Fruit fly (Drosophila melanogaster) whole organism, embryonic: ENCODE results near the gene Spn28Dc.
A peak's percentile ranks its signal among the peaks of the same experiment; 100 is the strongest.

Experiments
- Awh ChIP-seq: fragments of 200-800 bp; sonication (Bioruptor generic); IDR thresholded peaks from 2 replicates; pipeline ENCODE4, ENCODE4 v1.3.6; 2022; ENCODE audit warnings: missing biosample characterization, missing genetic modification characterization
- Bgb ChIP-seq: fragments of 200-800 bp; sonication (Bioruptor generic); IDR thresholded peaks from 2 replicates; pipeline ENCODE4 v1.3.6; 2022; ENCODE audit warnings: missing biosample characterization, missing genetic modification characterization; ENCODE audit not compliant: partially characterized antibody
- BtbVII ChIP-seq: fragments of 200-800 bp; sonication (Bioruptor generic); optimal IDR thresholded peaks from 3 replicates; lab custom pipeline; 2017; ENCODE audit warnings: missing biosample characterization, mild to moderate bottlenecking, missing genetic modification characterization
- CG10267 ChIP-seq: fragments of 200-800 bp; sonication (Bioruptor generic); optimal IDR thresholded peaks from 2 replicates; lab custom pipeline; 2018; ENCODE audit warnings: missing biosample characterization, mild to moderate bottlenecking, missing genetic modification characterization, moderate library complexity
- CG11695 ChIP-seq: fragments of 200-800 bp; sonication (Bioruptor generic); IDR thresholded peaks from 3 replicates; pipeline ENCODE4 v1.3.6; 2022; ENCODE audit warnings: missing biosample characterization, missing genetic modification characterization
- CG13296 ChIP-seq: fragments of 200-800 bp; sonication (Bioruptor generic); optimal IDR thresholded peaks from 3 replicates; lab custom pipeline; 2018; ENCODE audit warnings: missing biosample characterization, mild to moderate bottlenecking, missing genetic modification characterization
- CG15479 ChIP-seq: fragments of 200-800 bp; sonication (Bioruptor generic); optimal IDR thresholded peaks from 3 replicates; lab custom pipeline; 2019; ENCODE audit warnings: missing biosample characterization, mild to moderate bottlenecking, missing genetic modification characterization, moderate library complexity
- CG16813 ChIP-seq: fragments of 200-800 bp; sonication (Bioruptor generic); IDR thresholded peaks from 3 replicates; pipeline ENCODE4 v1.3.6; 2022; ENCODE audit warnings: missing biosample characterization, missing genetic modification characterization; ENCODE audit not compliant: partially characterized antibody
- CG17361 ChIP-seq: fragments of 200-800 bp; sonication (Bioruptor generic); IDR thresholded peaks from 3 replicates; pipeline ENCODE4 v1.3.6; 2022; ENCODE audit warnings: missing biosample characterization, missing genetic modification characterization
- CG2129 ChIP-seq: fragments of 200-800 bp; sonication (Bioruptor generic); IDR thresholded peaks from 2 replicates; pipeline ENCODE4 v1.3.6; 2022; ENCODE audit warnings: missing biosample characterization, missing genetic modification characterization; ENCODE audit not compliant: partially characterized antibody
- CG2889 ChIP-seq: fragments of 200-800 bp; sonication (Bioruptor generic); IDR thresholded peaks from 3 replicates; pipeline ENCODE4 v1.3.6; 2022; ENCODE audit warnings: missing biosample characterization, missing genetic modification characterization
- CG3281 ChIP-seq: fragments of 200-800 bp; sonication (Bioruptor generic); optimal IDR thresholded peaks from 3 replicates; lab custom pipeline; 2017; ENCODE audit warnings: missing biosample characterization, mild to moderate bottlenecking, missing genetic modification characterization
- CG34376 ChIP-seq: fragments of 200-800 bp; sonication (Bioruptor generic); optimal IDR thresholded peaks from 2 replicates; lab custom pipeline; 2018; ENCODE audit warnings: missing biosample characterization, mild to moderate bottlenecking, missing genetic modification characterization
- CG43689 ChIP-seq: fragments of 200-800 bp; sonication (Bioruptor generic); IDR thresholded peaks from 2 replicates; pipeline ENCODE4 v1.3.6; 2022; ENCODE audit warnings: missing biosample characterization, missing genetic modification characterization
- CG4820 ChIP-seq: fragments of 200-800 bp; sonication (Bioruptor generic); optimal IDR thresholded peaks from 3 replicates; lab custom pipeline; 2016; ENCODE audit warnings: missing biosample characterization, missing genetic modification characterization
- CG4854 ChIP-seq: fragments of 200-800 bp; sonication (Bioruptor generic); optimal IDR thresholded peaks from 2 replicates; lab custom pipeline; 2016; ENCODE audit warnings: missing biosample characterization, missing genetic modification characterization, inconsistent platforms
- CG6791 ChIP-seq: fragments of 200-800 bp; sonication (Bioruptor generic); IDR thresholded peaks from 3 replicates; pipeline ENCODE4 v1.3.6; 2022; ENCODE audit warnings: missing biosample characterization, missing genetic modification characterization; ENCODE audit not compliant: partially characterized antibody
- CG8359 ChIP-seq: fragments of 200-800 bp; sonication (Bioruptor generic); optimal IDR thresholded peaks from 2 replicates; lab custom pipeline; 2017; ENCODE audit warnings: missing biosample characterization, mild to moderate bottlenecking, missing genetic modification characterization, borderline replicate concordance
- CG9797 ChIP-seq: fragments of 200-800 bp; sonication (Bioruptor generic); optimal IDR thresholded peaks from 3 replicates; lab custom pipeline; 2018; ENCODE audit warnings: missing biosample characterization, mild to moderate bottlenecking, missing genetic modification characterization
- CTCF ChIP-seq: fragments of 200-800 bp; sonication (Bioruptor generic); optimal IDR thresholded peaks from 2 replicates; lab custom pipeline; 2017; ENCODE audit warnings: missing biosample characterization, mild to moderate bottlenecking, missing genetic modification characterization, moderate library complexity
- Camta ChIP-seq: fragments of 200-800 bp; sonication (Bioruptor generic); optimal IDR thresholded peaks from 2 replicates; lab custom pipeline; 2016; ENCODE audit warnings: missing biosample characterization, missing genetic modification characterization
- CoRest ChIP-seq: fragments of 200-800 bp; sonication (Bioruptor generic); optimal IDR thresholded peaks from 3 replicates; lab custom pipeline; 2018; ENCODE audit warnings: missing biosample characterization, mild to moderate bottlenecking, missing genetic modification characterization, moderate library complexity
- Doc2 ChIP-seq: fragments of 200-800 bp; sonication (Bioruptor generic); IDR thresholded peaks from 2 replicates; pipeline ENCODE4 v1.3.6; 2022; ENCODE audit warnings: missing biosample characterization, missing genetic modification characterization
- Dref ChIP-seq: fragments of 200-800 bp; sonication (Bioruptor generic); IDR thresholded peaks from 2 replicates; pipeline ENCODE4 v1.3.6; 2022; ENCODE audit warnings: missing biosample characterization, missing genetic modification characterization
- MBD-R2 ChIP-seq: fragments of 200-800 bp; sonication (Bioruptor generic); IDR thresholded peaks from 2 replicates; pipeline ENCODE4 v1.3.6; 2022; ENCODE audit warnings: missing biosample characterization, missing genetic modification characterization
- Mad ChIP-seq: fragments of 200-800 bp; sonication (Bioruptor generic); optimal IDR thresholded peaks from 2 replicates; lab custom pipeline; 2016; ENCODE audit warnings: missing biosample characterization, missing genetic modification characterization
- Neu2 ChIP-seq: fragments of 200-800 bp; sonication (Bioruptor generic); optimal IDR thresholded peaks from 3 replicates; lab custom pipeline; 2016; ENCODE audit warnings: missing biosample characterization, missing genetic modification characterization, borderline replicate concordance
- Nf-YC ChIP-seq: fragments of 200-800 bp; optimal IDR thresholded peaks from 3 replicates; lab custom pipeline; 2019; ENCODE audit warnings: missing biosample characterization, mild to moderate bottlenecking, missing genetic modification characterization, moderate library complexity
- Xbp1 ChIP-seq: fragments of 200-800 bp; sonication (Bioruptor generic); optimal IDR thresholded peaks from 3 replicates; lab custom pipeline; 2016; ENCODE audit warnings: missing biosample characterization, mild to moderate bottlenecking, missing genetic modification characterization
- YL-1 ChIP-seq: fragments of 200-800 bp; sonication (Bioruptor generic); optimal IDR thresholded peaks from 3 replicates; lab custom pipeline; 2017; ENCODE audit warnings: missing biosample characterization, mild to moderate bottlenecking, missing genetic modification characterization
- ase ChIP-seq: fragments of 200-800 bp; sonication (Bioruptor generic); IDR thresholded peaks from 3 replicates; pipeline ENCODE4 v1.3.6; 2022; ENCODE audit warnings: missing biosample characterization, missing genetic modification characterization
- cad ChIP-seq: fragments of >200 bp; optimal IDR thresholded peaks from 2 replicates; lab custom pipeline; 2017; ENCODE audit warnings: missing biosample characterization, missing genetic modification characterization
- chif ChIP-seq, 2 experiments: fragments of 200-800 bp; sonication (Bioruptor generic); optimal IDR thresholded peaks; 3 replicates each; lab custom pipeline; 2016; ENCODE audit warnings: missing biosample characterization in 2 of 2, missing genetic modification characterization in 2 of 2
- fd3F ChIP-seq: fragments of 200-800 bp; sonication (Bioruptor generic); optimal IDR thresholded peaks from 2 replicates; lab custom pipeline; 2018; ENCODE audit warnings: missing biosample characterization, mild to moderate bottlenecking, missing genetic modification characterization, moderate library complexity
- ftz-f1 ChIP-seq: fragments of 200-800 bp; sonication (Bioruptor generic); optimal IDR thresholded peaks from 2 replicates; lab custom pipeline; 2016; ENCODE audit warnings: missing biosample characterization, missing genetic modification characterization
- gfzf ChIP-seq: fragments of 200-800 bp; sonication (Bioruptor generic); optimal IDR thresholded peaks from 2 replicates; lab custom pipeline; 2016; ENCODE audit warnings: missing biosample characterization, mild to moderate bottlenecking, missing genetic modification characterization, moderate library complexity
- kay ChIP-seq: fragments of 200-800 bp; sonication (Bioruptor generic); optimal IDR thresholded peaks from 2 replicates; lab custom pipeline; 2016; ENCODE audit warnings: missing biosample characterization, missing genetic modification characterization
- pzg ChIP-seq: fragments of 200-800 bp; sonication (Bioruptor generic); optimal IDR thresholded peaks from 3 replicates; lab custom pipeline; 2018; ENCODE audit warnings: missing biosample characterization, mild to moderate bottlenecking, missing genetic modification characterization, moderate library complexity
- row ChIP-seq: fragments of 200-800 bp; sonication (Bioruptor generic); IDR thresholded peaks from 3 replicates; pipeline ENCODE4 v1.3.6; 2022; ENCODE audit warnings: missing biosample characterization, missing genetic modification characterization
- sug ChIP-seq: fragments of 200-800 bp; optimal IDR thresholded peaks from 2 replicates; lab custom pipeline; 2019; ENCODE audit warnings: missing biosample characterization, mild to moderate bottlenecking, missing genetic modification characterization, moderate library complexity
- tna ChIP-seq: fragments of 200-800 bp; sonication (Bioruptor generic); IDR thresholded peaks from 2 replicates; pipeline ENCODE4 v1.3.6; 2022; ENCODE audit warnings: missing biosample characterization, missing genetic modification characterization; ENCODE audit not compliant: partially characterized antibody
- zfh1 ChIP-seq: fragments of 200-800 bp; sonication (Bioruptor generic); IDR thresholded peaks from 3 replicates; pipeline ENCODE4 v1.3.6; 2022; ENCODE audit warnings: missing biosample characterization, missing genetic modification characterization

The Spn28Dc gene

DNA sequence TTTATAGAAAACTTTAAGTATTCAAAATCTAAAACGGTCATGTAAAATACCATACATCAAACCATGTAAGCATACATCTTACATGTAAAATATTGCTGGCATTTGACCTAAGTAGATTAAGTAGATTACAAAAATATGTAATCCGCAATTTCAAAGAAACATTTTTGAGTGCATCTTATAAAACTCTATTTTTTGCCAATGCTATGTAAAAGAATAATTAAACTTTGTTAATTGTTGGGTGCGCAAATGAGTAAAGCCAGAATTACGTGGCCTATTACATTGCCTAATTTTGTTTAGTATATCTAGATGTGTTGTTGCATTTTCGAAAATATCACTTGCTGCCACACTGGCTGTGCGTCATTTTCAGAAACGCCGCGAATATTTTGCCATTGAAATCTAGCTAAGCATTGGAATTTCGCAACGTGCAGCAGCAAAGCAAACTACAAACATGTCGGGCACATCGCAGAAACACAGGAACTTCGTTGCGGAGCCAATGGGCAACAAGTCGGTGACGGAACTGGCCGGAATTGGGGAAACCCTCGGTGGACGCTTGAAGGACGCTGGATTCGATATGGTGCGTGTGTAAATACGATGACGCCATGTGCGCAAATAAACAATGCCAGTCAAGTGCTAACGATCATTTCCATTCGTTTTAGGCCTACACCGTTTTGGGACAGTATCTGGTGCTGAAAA is 22.3 kb upstream of the Spn28Dc start, which contains the start of gene baf (continued):
- TF ChIP-seq CG2889 (GFP tag; lab: Robert Waterston, UW) = no peak
- peak; percentile 89 for TF ChIP-seq Xbp1 (GFP tag; lab: Kevin White, UChicago)
- no peak for TF ChIP-seq Awh (GFP tag; lab: Robert Waterston, UW)
- TF ChIP-seq Neu2 (GFP tag; lab: Kevin White, UChicago) = no peak
- TF ChIP-seq CG3281 (GFP tag; lab: Kevin White, UChicago) = no peak
- TF ChIP-seq CG8359 (GFP tag; lab: Kevin White, UChicago) = no peak
- no peak for TF ChIP-seq sug (tag; lab: Kevin White, UChicago)
- peak; percentile 26 for TF ChIP-seq CG34376 (GFP tag; lab: Kevin White, UChicago)
- no peak for TF ChIP-seq Dref
- no peak for TF ChIP-seq fd3F
- peak; percentile 4 for TF ChIP-seq Camta
- peak; percentile 34 for TF ChIP-seq CG13296 (GFP tag; lab: Kevin White, UChicago)
- TF ChIP-seq CTCF (GFP tag; lab: Kevin White, UChicago) = peak; percentile 68
- peak; percentile 85 for TF ChIP-seq gfzf
- TF ChIP-seq CG11695 (GFP tag; lab: Robert Waterston, UW) = 0 out of 3 replicates have a peak, but pooled peaks have one; percentile 28
- peak; percentile 52; the same call in 2 of the 3 replicates for TF ChIP-seq CG16813 (GFP tag; lab: Robert Waterston, UW)
- no peak for TF ChIP-seq CG2129
- peak; percentile 9 for TF ChIP-seq CoRest (tag; lab: Kevin White, UChicago)
- 0 out of 3 replicates have a peak, but pooled peaks have one; percentile 16 for TF ChIP-seq CG17361 (GFP tag; lab: Robert Waterston, UW)
- no peak for TF ChIP-seq CG6791 (GFP tag; lab: Robert Waterston, UW)
- TF ChIP-seq CG4820 = no peak
- no peak for TF ChIP-seq Mad (GFP tag; lab: Kevin White, UChicago)
- TF ChIP-seq row (GFP tag; lab: Robert Waterston, UW) = 0 out of 3 replicates have a peak, but pooled peaks have one; percentile 14
- no peak for TF ChIP-seq cad
- no peak for TF ChIP-seq ase
- TF ChIP-seq CG10267 (tag; lab: Kevin White, UChicago) = peak; percentile 26
- peak; percentile 61 for TF ChIP-seq pzg
- peak; percentile 63 for TF ChIP-seq Bgb (GFP tag; lab: Robert Waterston, UW)
- no peak for TF ChIP-seq Doc2 (GFP tag; lab: Robert Waterston, UW)
- TF ChIP-seq CG4854 (GFP tag; lab: Kevin White, UChicago) = no peak
- TF ChIP-seq Nf-YC (tag; lab: Kevin White, UChicago) = peak; percentile 17
- TF ChIP-seq ftz-f1 (GFP tag; lab: Kevin White, UChicago) = peak; percentile 37
- peak; percentile 18 for TF ChIP-seq YL-1 (GFP tag; lab: Kevin White, UChicago)
- TF ChIP-seq CG43689 (GFP tag; lab: Robert Waterston, UW) = no peak
- TF ChIP-seq CG9797 = peak; percentile 73
- TF ChIP-seq tna (GFP tag; lab: Robert Waterston, UW) = peak; percentile 14; the same call in 1 of the 2 replicates
- TF ChIP-seq CG15479 (GFP tag; lab: Kevin White, UChicago) = peak; percentile 47
- no peak for TF ChIP-seq chif (GFP tag; optimal IDR thresholded peaks at IDR 0.05; lab: Kevin White, UChicago)
- TF ChIP-seq MBD-R2 (GFP tag; lab: Robert Waterston, UW) = peak; percentile 41
- peak; percentile 13 for TF ChIP-seq BtbVII (GFP tag; lab: Kevin White, UChicago)
- TF ChIP-seq zfh1 (GFP tag; lab: Robert Waterston, UW) = 0 out of 3 replicates have a peak, but pooled peaks have one; percentile 22
- peak; percentile 84 for TF ChIP-seq kay (GFP tag; lab: Kevin White, UChicago)
